Worm (Caenorhabditis elegans) whole organism, L2 larva: Measurements from ENCODE around the gene F07F6.7.

Experiments used
- lin-39 ChIP-seq: fragments of 150-350 bp; optimal IDR thresholded peaks from 2 replicates; lab custom pipeline; 2014; ENCODE audit warnings: missing biosample characterization, missing genetic modification reagents, missing genetic modification characterization
- lsy-2 ChIP-seq, 2 experiments: fragments of 150-350 bp in 1 of 2; sonication (generic microtip) in 1 of 2; optimal IDR thresholded peaks; 2 replicates each; lab custom pipeline; 2014 to 2017; ENCODE audit warnings: missing biosample characterization in 2 of 2, missing genetic modification characterization in 2 of 2
- mbf-1 ChIP-seq: sonication (generic microtip); optimal IDR thresholded peaks from 2 replicates; lab custom pipeline; 2017; ENCODE audit warnings: missing biosample characterization, missing genetic modification characterization
- nhr-23 ChIP-seq: fragments of 150-350 bp; optimal IDR thresholded peaks from 2 replicates; lab custom pipeline; 2014; ENCODE audit warnings: missing biosample characterization, missing genetic modification reagents, missing genetic modification characterization

DNA sequence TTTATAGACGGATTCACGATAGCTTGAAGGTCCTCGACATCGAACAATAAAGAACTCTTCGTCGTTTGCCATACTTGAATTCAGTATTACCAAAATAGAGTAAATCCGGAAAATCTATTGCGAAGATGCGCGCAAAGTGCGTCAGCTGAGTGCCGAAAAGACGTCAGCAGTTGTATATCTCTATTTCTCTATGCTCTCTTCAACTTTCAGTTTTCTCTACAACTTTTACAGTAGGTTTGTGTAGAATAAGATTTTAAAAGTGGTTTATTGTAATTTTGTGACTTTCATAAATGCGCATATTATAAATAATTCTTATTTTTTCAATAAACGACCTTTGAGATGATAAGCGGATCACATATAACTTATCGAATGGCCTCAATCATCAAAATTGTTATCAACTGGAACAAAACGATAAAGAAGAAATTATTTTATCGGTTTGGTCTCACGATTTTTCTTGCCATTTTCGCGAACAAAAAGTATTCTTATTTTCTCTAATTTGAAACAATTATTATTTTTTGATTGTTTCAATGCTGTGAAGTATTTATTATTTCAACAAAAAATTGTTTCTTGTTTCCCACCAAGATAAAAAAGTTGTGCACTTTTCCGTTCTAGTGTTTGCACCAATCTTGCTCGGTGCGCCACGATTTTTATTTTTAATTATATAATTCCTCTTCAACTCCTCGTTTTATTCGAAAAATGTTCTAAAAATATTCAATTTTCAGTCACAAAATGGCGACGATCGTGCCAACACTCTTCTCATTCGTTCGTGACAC lies 50.2 kb downstream of the F07F6.7 start, which contains the start of the genes agt-2 and F09E5.3:
- TF ChIP-seq nhr-23 (tag; lab: Kevin White, UChicago): no peak
- TF ChIP-seq mbf-1 (tag; lab: Kevin White, UChicago): no peak
- peak; percentile 90 to 96 for TF ChIP-seq lsy-2 (tag; optimal IDR thresholded peaks at IDR 0.05; lab: Kevin White, UChicago)
- no peak for TF ChIP-seq lin-39 (tag; lab: Kevin White, UChicago)
